Worm (Caenorhabditis elegans) whole organism, early embryonic: ENCODE results near the gene clp-7.

ENCODE experiments used
- F13C5.2 ChIP-seq: sonication (generic microtip); optimal IDR thresholded peaks from 2 replicates; lab custom pipeline; 2017; ENCODE audit warnings: mild to moderate bottlenecking, missing genetic modification characterization, inconsistent platforms, missing compliant biosample characterization
- ama-1 ChIP-seq: fragments of 150-350 bp; optimal IDR thresholded peaks from 2 replicates; lab custom pipeline; 2014
- ceh-36 ChIP-seq: sonication (generic microtip); optimal IDR thresholded peaks from 2 replicates; lab custom pipeline; 2016; ENCODE audit warnings: missing genetic modification characterization, inconsistent platforms, missing compliant biosample characterization
- ets-7 ChIP-seq: sonication (generic microtip); optimal IDR thresholded peaks from 2 replicates; lab custom pipeline; 2016; ENCODE audit warnings: missing genotype, missing genetic modification characterization, missing compliant biosample characterization
- flt-1 ChIP-seq: fragments of 200-800 bp; sonication (Bioruptor generic); IDR thresholded peaks from 2 replicates; pipeline ENCODE4 v1.3.6; 2022; ENCODE audit warnings: missing genetic modification characterization, missing compliant biosample characterization
- hnd-1 ChIP-seq: sonication (generic microtip); optimal IDR thresholded peaks from 2 replicates; lab custom pipeline; 2016; ENCODE audit warnings: missing genetic modification characterization, missing compliant biosample characterization
- scrt-1 ChIP-seq: fragments of 200-800 bp; sonication (Bioruptor generic); IDR thresholded peaks from 2 replicates; pipeline ENCODE4 v1.3.6; 2022; ENCODE audit warnings: missing genetic modification characterization, missing compliant biosample characterization
- sea-1 ChIP-seq: fragments of 200-800 bp; sonication (Bioruptor generic); conservative IDR thresholded peaks from 2 replicates; pipeline ENCODE4 v1.3.6; 2022; ENCODE audit warnings: missing genetic modification characterization, missing compliant biosample characterization
- tbx-11 ChIP-seq: fragments of 200-800 bp; sonication (Bioruptor generic); IDR thresholded peaks from 2 replicates; pipeline ENCODE4 v1.3.6; 2022; ENCODE audit warnings: missing genetic modification characterization, missing compliant biosample characterization
- tbx-37 ChIP-seq: fragments of 200-800 bp; sonication (Bioruptor generic); conservative IDR thresholded peaks from 2 replicates; pipeline ENCODE4 v1.3.6; 2022; ENCODE audit warnings: missing genetic modification reagents, missing genetic modification characterization, missing compliant biosample characterization
- tra-4 ChIP-seq: sonication (generic microtip); optimal IDR thresholded peaks from 2 replicates; lab custom pipeline; 2017; ENCODE audit warnings: missing genetic modification characterization, missing compliant biosample characterization

DNA sequence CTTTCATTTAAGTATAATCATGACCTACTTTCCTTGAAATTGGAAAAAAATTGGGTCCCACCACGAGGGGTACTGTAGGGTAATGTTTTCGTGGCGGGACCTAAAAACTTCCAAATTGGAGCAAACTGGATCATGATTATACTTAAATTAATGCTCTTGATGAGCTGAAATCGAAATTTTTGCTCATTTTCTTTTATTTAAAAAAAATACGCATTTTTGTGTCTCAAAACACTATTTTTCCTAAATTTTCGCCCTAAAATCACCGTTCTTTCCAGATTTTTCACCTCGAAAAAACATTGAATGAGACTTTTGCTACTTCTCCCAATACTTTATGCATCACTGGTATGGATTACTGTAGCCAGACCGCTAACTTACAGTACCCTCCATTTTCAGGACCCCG, 39.5 kb downstream of the clp-7 start, which contains the start of gene spp-31:
- no peak for TF ChIP-seq hnd-1
- TF ChIP-seq ama-1 (lab: Kevin White, UChicago) = no peak
- TF ChIP-seq tbx-11 (GFP tag; lab: Robert Waterston, UW) = no peak
- no peak for TF ChIP-seq tbx-37 (GFP tag; lab: Robert Waterston, UW)
- TF ChIP-seq tra-4 (tag; lab: Kevin White, UChicago) = no peak
- TF ChIP-seq scrt-1 (GFP tag; lab: Robert Waterston, UW) = no peak
- no peak for TF ChIP-seq ceh-36 (tag; lab: Kevin White, UChicago)
- TF ChIP-seq flt-1 (GFP tag; lab: Robert Waterston, UW) = no peak
- no peak for TF ChIP-seq sea-1 (GFP tag; lab: Robert Waterston, UW)
- no peak for TF ChIP-seq ets-7 (tag; lab: Kevin White, UChicago)
- TF ChIP-seq F13C5.2 (tag; lab: Kevin White, UChicago) = no peak
